Worm (Caenorhabditis elegans) whole organism, late embryonic: ENCODE data around the gene sam-10.

Experiments used
- ceh-34 ChIP-seq: sonication (generic microtip); optimal IDR thresholded peaks from 2 replicates; lab custom pipeline; 2016; ENCODE audit warnings: mild to moderate bottlenecking, missing genetic modification characterization, missing compliant biosample characterization
- dmd-4 ChIP-seq: sonication (generic microtip); optimal IDR thresholded peaks from 2 replicates; lab custom pipeline; 2016; ENCODE audit warnings: borderline replicate concordance, missing genetic modification characterization, missing compliant biosample characterization
- fax-1 ChIP-seq: sonication (generic microtip); optimal IDR thresholded peaks from 2 replicates; lab custom pipeline; 2016; ENCODE audit warnings: missing genotype, missing genetic modification characterization, missing compliant biosample characterization
- pha-4 ChIP-seq: fragments of 150-350 bp; optimal IDR thresholded peaks from 2 replicates; lab custom pipeline; 2018; ENCODE audit warnings: missing biosample characterization, missing genetic modification reagents, missing genetic modification characterization
- sdc-2 ChIP-seq: sonication (generic microtip); optimal IDR thresholded peaks from 2 replicates; lab custom pipeline; 2016; ENCODE audit warnings: missing genotype, missing genetic modification characterization, missing compliant biosample characterization
- unc-86 ChIP-seq: sonication (generic microtip); optimal IDR thresholded peaks from 2 replicates; lab custom pipeline; 2016; ENCODE audit warnings: missing genetic modification characterization, missing compliant biosample characterization

DNA sequence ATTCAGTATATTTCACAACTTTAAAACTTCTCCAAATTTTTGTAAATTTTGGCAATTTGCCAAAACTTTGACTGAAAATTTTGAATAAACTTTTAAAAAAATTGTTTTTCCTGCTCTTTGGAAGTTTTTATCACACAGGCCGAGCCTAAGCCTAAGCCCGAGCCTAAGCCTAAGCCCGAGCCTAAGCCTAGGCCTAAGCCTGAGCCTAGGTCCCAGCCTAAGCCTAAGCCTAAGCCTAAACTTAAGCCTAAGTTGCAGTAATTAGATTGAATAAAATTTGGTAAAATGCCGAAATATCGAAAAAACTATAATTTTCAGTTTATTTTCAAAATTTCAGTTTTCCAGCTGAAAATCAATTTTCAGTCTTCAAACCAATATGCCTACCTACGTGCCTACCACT, 46.8 kb downstream of the sam-10 start:
- TF ChIP-seq unc-86 (tag; lab: Kevin White, UChicago) (no peak), dmd-4 (no peak), ceh-34 (tag; lab: Kevin White, UChicago) (no peak), fax-1 (no peak), sdc-2 (tag; lab: Kevin White, UChicago) (no peak), pha-4 (no peak)
